Worm (Caenorhabditis elegans): ENCODE data around the gene F54B3.1.

F54B3.1 gene

DNA sequence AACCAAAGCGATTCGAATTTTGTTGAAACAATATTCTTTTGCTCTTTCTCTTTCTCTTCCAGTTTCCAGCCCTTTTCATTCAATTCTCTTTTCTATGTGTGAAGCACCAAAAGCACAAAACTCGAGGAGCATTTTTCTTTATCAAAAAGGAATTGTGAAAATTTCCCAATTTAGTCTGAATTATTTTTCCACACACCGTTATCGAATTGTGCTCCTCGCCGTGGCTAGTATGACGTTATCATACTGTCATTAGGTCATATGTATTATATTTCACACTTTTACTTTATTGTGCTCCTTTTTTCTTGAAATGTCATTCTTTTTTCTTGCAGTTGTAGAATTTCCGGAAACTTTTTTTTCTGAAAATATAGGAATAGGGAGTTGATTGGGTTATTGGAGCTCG is 29.4 kb upstream of the F54B3.1 start:
- TF ChIP-seq tbx-11 (GFP tag; IDR thresholded peaks at IDR 0.05), result no peak
- no peak for TF ChIP-seq scrt-1 (GFP tag; IDR thresholded peaks at IDR 0.05)
- TF ChIP-seq aly-1 (tag; optimal IDR thresholded peaks at IDR 0.05), result no peak
- TF ChIP-seq pes-1 (GFP tag; IDR thresholded peaks at IDR 0.05), result no peak
- no peak for TF ChIP-seq tra-4 (tag; optimal IDR thresholded peaks at IDR 0.05)
- TF ChIP-seq B0310.2 (tag; optimal IDR thresholded peaks at IDR 0.05), result no peak
- no peak for TF ChIP-seq hmg-4 (GFP tag; optimal IDR thresholded peaks at IDR 0.05)
- TF ChIP-seq ceh-36 (tag; optimal IDR thresholded peaks at IDR 0.05), result no peak
- TF ChIP-seq F13C5.2 (tag; optimal IDR thresholded peaks at IDR 0.05), result no peak
- TF ChIP-seq sea-1 (GFP tag; conservative IDR thresholded peaks at IDR 0.05), result no peak
- TF ChIP-seq tbx-37 (GFP tag; conservative IDR thresholded peaks at IDR 0.05), result no peak
- no peak for TF ChIP-seq flt-1 (GFP tag; IDR thresholded peaks at IDR 0.05)
- TF ChIP-seq hnd-1 (tag; optimal IDR thresholded peaks at IDR 0.05), result no peak
- no peak for TF ChIP-seq ceh-13 (GFP tag; optimal IDR thresholded peaks at IDR 0.05)

DNA sequence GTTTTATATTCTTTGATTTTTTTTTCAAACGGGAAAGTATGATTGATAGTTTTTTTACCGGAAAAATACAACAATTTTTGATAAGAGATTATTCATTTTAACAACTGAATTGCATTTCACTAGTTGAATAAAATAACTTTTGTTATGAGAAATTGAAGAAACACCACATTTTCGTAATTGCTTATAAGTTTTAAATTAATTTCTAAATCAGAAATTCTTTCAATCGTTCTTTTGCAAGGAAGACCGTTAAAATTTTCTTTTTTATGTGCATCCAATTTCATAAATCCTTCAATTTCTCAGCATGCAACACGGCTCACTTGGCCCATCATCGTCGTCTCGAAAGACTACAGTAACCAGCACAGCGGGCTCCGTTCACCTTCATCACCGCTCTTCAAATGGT is 28.5 kb upstream of the F54B3.1 start, which contains the start of gene plc-3:
Gene plc-3, plus strand, starts transcription at position 301 of the 400 bp plus-strand sequence.
- TF ChIP-seq B0310.2 (tag; optimal IDR thresholded peaks at IDR 0.05) (no peak), hnd-1 (tag; optimal IDR thresholded peaks at IDR 0.05) (no peak), ceh-36 (tag; optimal IDR thresholded peaks at IDR 0.05) (no peak), hmg-4 (GFP tag; optimal IDR thresholded peaks at IDR 0.05) (no peak), pes-1 (GFP tag; IDR thresholded peaks at IDR 0.05) (no peak), F13C5.2 (tag; optimal IDR thresholded peaks at IDR 0.05) (no peak), aly-1 (tag; optimal IDR thresholded peaks at IDR 0.05) (no peak), hmbx-1 (tag; optimal IDR thresholded peaks at IDR 0.05) (no peak), flt-1 (GFP tag; IDR thresholded peaks at IDR 0.05) (no peak), ets-7 (tag; optimal IDR thresholded peaks at IDR 0.05) (no peak), tbx-37 (GFP tag; conservative IDR thresholded peaks at IDR 0.05) (no peak), tra-4 (tag; optimal IDR thresholded peaks at IDR 0.05) (no peak), tbx-11 (GFP tag; IDR thresholded peaks at IDR 0.05) (no peak), scrt-1 (GFP tag; IDR thresholded peaks at IDR 0.05) (no peak), ama-1 (optimal IDR thresholded peaks at IDR 0.05) (no peak), sea-1 (GFP tag; conservative IDR thresholded peaks at IDR 0.05) (no peak), ceh-13 (GFP tag; optimal IDR thresholded peaks at IDR 0.05) (no peak)

DNA sequence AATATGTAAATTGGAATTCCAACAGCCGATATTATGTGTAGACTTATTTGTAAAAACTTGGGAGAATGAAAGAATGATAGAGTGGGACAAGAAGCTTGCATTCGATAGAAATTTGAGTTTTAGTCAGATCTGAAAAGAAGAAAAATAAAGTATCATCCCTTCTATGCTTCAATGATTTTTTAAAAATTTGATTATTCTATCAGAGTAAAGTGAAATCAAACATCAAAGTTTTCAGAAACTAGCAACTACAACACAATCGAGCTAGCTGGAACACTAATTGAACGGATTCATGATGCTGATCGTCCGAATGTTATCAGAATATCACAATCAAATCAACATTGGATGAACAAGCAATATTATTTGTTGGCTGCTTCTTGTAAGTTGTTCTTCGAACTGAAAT is 24.0 kb upstream of the F54B3.1 start, which contains the start of gene srh-135:
Gene srh-135, minus strand, starts transcription at position 101 of the 400 bp plus-strand sequence.
- TF ChIP-seq scrt-1 (GFP tag; IDR thresholded peaks at IDR 0.05) (no peak), tbx-37 (GFP tag; conservative IDR thresholded peaks at IDR 0.05) (no peak), ets-7 (tag; optimal IDR thresholded peaks at IDR 0.05) (no peak), sea-1 (GFP tag; conservative IDR thresholded peaks at IDR 0.05) (no peak), pes-1 (GFP tag; IDR thresholded peaks at IDR 0.05) (no peak), tbx-11 (GFP tag; IDR thresholded peaks at IDR 0.05) (no peak), B0310.2 (tag; optimal IDR thresholded peaks at IDR 0.05) (no peak), hmg-4 (GFP tag; optimal IDR thresholded peaks at IDR 0.05) (no peak), tra-4 (tag; optimal IDR thresholded peaks at IDR 0.05) (no peak), F13C5.2 (tag; optimal IDR thresholded peaks at IDR 0.05) (no peak), flt-1 (GFP tag; IDR thresholded peaks at IDR 0.05) (no peak), hnd-1 (tag; optimal IDR thresholded peaks at IDR 0.05) (no peak), hmbx-1 (tag; optimal IDR thresholded peaks at IDR 0.05) (no peak), aly-1 (tag; optimal IDR thresholded peaks at IDR 0.05) (no peak), ama-1 (optimal IDR thresholded peaks at IDR 0.05) (no peak), ceh-36 (tag; optimal IDR thresholded peaks at IDR 0.05) (no peak)

DNA sequence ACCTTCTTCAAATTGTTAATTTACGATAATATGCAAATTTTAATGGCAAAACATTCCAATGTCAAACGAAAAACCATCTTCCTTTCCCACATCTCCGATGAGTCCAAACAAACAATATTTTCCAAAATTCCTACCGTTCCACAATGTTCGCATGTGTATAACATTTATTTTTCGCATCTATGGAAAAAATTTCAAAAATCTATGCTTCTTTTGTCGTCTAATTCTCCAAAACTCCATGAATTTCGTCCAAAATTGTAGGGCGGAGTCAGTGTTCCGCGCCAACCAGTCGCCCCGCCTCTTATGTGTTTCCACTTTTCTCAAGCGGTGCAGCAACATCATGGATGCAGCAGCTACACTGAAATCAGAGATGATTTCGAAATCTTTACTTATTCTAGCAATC is 20.1 kb upstream of the F54B3.1 start, which contains the start of gene T01E8.8:
Gene T01E8.8, plus strand, starts transcription at position 301 of the 400 bp plus-strand sequence.
- TF ChIP-seq hnd-1 (tag; optimal IDR thresholded peaks at IDR 0.05) (no peak), ets-7 (tag; optimal IDR thresholded peaks at IDR 0.05) (no peak), aly-1 (tag; optimal IDR thresholded peaks at IDR 0.05) (no peak), flt-1 (GFP tag; IDR thresholded peaks at IDR 0.05) (no peak), scrt-1 (GFP tag; IDR thresholded peaks at IDR 0.05) (no peak), B0310.2 (tag; optimal IDR thresholded peaks at IDR 0.05) (no peak), tra-4 (tag; optimal IDR thresholded peaks at IDR 0.05) (no peak), ceh-13 (GFP tag; optimal IDR thresholded peaks at IDR 0.05) (no peak), ama-1 (optimal IDR thresholded peaks at IDR 0.05) (no peak), tbx-11 (GFP tag; IDR thresholded peaks at IDR 0.05) (no peak), hmg-4 (GFP tag; optimal IDR thresholded peaks at IDR 0.05) (no peak), F13C5.2 (tag; optimal IDR thresholded peaks at IDR 0.05) (no peak), hmbx-1 (tag; optimal IDR thresholded peaks at IDR 0.05) (no peak)

DNA sequence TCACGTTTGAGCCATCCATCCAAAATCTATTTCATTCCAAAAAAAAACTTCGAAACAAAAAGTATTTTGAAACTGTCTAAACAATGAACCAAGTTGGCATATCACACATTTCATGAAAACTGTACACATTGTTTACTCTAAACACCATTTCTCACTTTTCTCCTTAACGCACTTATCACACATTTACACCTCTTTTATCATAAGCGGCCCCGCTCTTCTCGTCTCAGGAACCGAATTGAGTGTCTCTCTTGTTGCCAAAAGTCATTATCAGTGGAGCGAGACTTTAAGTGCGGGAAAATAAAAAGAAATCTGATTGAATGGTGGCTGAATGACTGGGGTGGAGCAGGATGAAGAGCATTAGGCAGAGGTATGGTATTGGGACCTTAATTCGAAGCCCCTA is 19.2 kb upstream of the F54B3.1 start:
- no peak for TF ChIP-seq tbx-11 (GFP tag; IDR thresholded peaks at IDR 0.05)
- TF ChIP-seq F13C5.2 (tag; optimal IDR thresholded peaks at IDR 0.05), result no peak
- TF ChIP-seq aly-1 (tag; optimal IDR thresholded peaks at IDR 0.05), result no peak
- no peak for TF ChIP-seq ceh-13 (GFP tag; optimal IDR thresholded peaks at IDR 0.05)
- TF ChIP-seq B0310.2 (tag; optimal IDR thresholded peaks at IDR 0.05), result no peak
- TF ChIP-seq sea-1 (GFP tag; conservative IDR thresholded peaks at IDR 0.05), result no peak
- TF ChIP-seq hnd-1 (tag; optimal IDR thresholded peaks at IDR 0.05), result no peak
- TF ChIP-seq ama-1 (optimal IDR thresholded peaks at IDR 0.05), result no peak
- TF ChIP-seq tra-4 (tag; optimal IDR thresholded peaks at IDR 0.05), result no peak

DNA sequence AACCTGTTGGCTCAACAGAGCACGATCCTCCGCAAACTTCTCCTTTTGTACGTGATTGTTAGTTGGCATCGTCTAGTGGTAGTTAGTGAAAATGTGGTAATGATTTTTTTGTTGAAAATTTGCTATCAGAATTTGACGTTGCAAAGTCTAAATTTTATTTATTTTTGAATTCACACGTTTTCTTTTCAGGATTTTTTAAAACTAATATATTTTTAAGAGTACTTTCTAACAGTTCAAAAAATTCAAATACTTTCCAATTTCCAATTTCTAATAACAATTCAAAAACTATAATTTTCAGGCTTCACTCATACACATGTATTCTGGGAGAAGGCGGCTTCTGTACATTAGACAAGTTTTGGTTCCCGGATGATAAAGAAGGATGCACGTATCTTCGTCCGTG is 16.7 kb upstream of the F54B3.1 start, which contains the start of gene ubxn-5:
Gene ubxn-5, minus strand, starts transcription at position 101 of the 400 bp plus-strand sequence.
- no peak for TF ChIP-seq pes-1 (GFP tag; IDR thresholded peaks at IDR 0.05)
- TF ChIP-seq tbx-37 (GFP tag; conservative IDR thresholded peaks at IDR 0.05), result no peak
- no peak for TF ChIP-seq F13C5.2 (tag; optimal IDR thresholded peaks at IDR 0.05)
- no peak for TF ChIP-seq B0310.2 (tag; optimal IDR thresholded peaks at IDR 0.05)
- TF ChIP-seq hmbx-1 (tag; optimal IDR thresholded peaks at IDR 0.05), result no peak
- no peak for TF ChIP-seq ceh-36 (tag; optimal IDR thresholded peaks at IDR 0.05)
- no peak for TF ChIP-seq ets-7 (tag; optimal IDR thresholded peaks at IDR 0.05)
- no peak for TF ChIP-seq flt-1 (GFP tag; IDR thresholded peaks at IDR 0.05)
- TF ChIP-seq aly-1 (tag; optimal IDR thresholded peaks at IDR 0.05), result no peak
- no peak for TF ChIP-seq ceh-13 (GFP tag; optimal IDR thresholded peaks at IDR 0.05)
- no peak for TF ChIP-seq hnd-1 (tag; optimal IDR thresholded peaks at IDR 0.05)

DNA sequence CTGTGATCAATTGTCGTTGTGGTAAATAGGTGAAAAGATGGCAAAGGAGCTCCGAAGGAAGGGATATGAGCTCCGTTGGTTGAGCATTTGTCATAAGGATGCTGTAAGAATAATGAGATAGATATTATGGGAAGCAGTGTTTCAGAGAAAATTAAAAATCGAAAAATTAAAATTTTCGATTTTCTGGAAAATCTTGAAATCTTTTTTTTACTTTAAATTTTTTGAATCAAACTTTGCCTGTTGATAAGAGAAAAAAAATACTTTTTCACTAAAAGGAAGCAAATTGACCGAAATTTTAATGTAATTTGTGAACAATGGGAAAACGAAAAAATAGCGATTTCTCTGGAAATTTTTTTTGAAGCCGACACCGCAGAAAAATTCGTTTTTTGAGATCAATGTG is 11.5 kb upstream of the F54B3.1 start, which contains the start of gene mec-15:
Gene mec-15, minus strand, starts transcription at position 101 of the 400 bp plus-strand sequence.
- TF ChIP-seq pes-1 (GFP tag; IDR thresholded peaks at IDR 0.05) (no peak), aly-1 (tag; optimal IDR thresholded peaks at IDR 0.05) (no peak), hmbx-1 (tag; optimal IDR thresholded peaks at IDR 0.05) (no peak), B0310.2 (tag; optimal IDR thresholded peaks at IDR 0.05) (no peak), ceh-13 (GFP tag; optimal IDR thresholded peaks at IDR 0.05) (no peak), hnd-1 (tag; optimal IDR thresholded peaks at IDR 0.05) (no peak), tra-4 (tag; optimal IDR thresholded peaks at IDR 0.05) (no peak), tbx-11 (GFP tag; IDR thresholded peaks at IDR 0.05) (no peak), F13C5.2 (tag; optimal IDR thresholded peaks at IDR 0.05) (no peak), hmg-4 (GFP tag; optimal IDR thresholded peaks at IDR 0.05) (no peak), sea-1 (GFP tag; conservative IDR thresholded peaks at IDR 0.05) (no peak)
